Worm (Caenorhabditis elegans) whole organism, early embryonic: ENCODE results near the gene C25G4.8.
"Not testable (repeated sequence)": the region's sequence is repeated elsewhere in the genome, so short reads cannot be mapped to it uniquely, and the experiment has no call there.

ENCODE experiments used
- B0310.2 ChIP-seq: sonication (generic microtip); optimal IDR thresholded peaks from 2 replicates; lab custom pipeline; 2016; ENCODE audit warnings: mild to moderate bottlenecking, missing genetic modification characterization, missing compliant biosample characterization
- F13C5.2 ChIP-seq: sonication (generic microtip); optimal IDR thresholded peaks from 2 replicates; lab custom pipeline; 2017; ENCODE audit warnings: mild to moderate bottlenecking, missing genetic modification characterization, inconsistent platforms, missing compliant biosample characterization
- aly-1 ChIP-seq: sonication (generic microtip); optimal IDR thresholded peaks from 2 replicates; lab custom pipeline; 2016; ENCODE audit warnings: missing genetic modification characterization, missing compliant biosample characterization
- ama-1 ChIP-seq: fragments of 150-350 bp; optimal IDR thresholded peaks from 2 replicates; lab custom pipeline; 2014
- ceh-13 ChIP-seq: fragments of 200-800 bp; sonication (Bioruptor generic); optimal IDR thresholded peaks from 2 replicates; lab custom pipeline; 2018; ENCODE audit warnings: mild to moderate bottlenecking, missing genetic modification characterization, missing compliant biosample characterization
- ceh-36 ChIP-seq: sonication (generic microtip); optimal IDR thresholded peaks from 2 replicates; lab custom pipeline; 2016; ENCODE audit warnings: missing genetic modification characterization, inconsistent platforms, missing compliant biosample characterization
- ets-7 ChIP-seq: sonication (generic microtip); optimal IDR thresholded peaks from 2 replicates; lab custom pipeline; 2016; ENCODE audit warnings: missing genotype, missing genetic modification characterization, missing compliant biosample characterization
- flt-1 ChIP-seq: fragments of 200-800 bp; sonication (Bioruptor generic); IDR thresholded peaks from 2 replicates; pipeline ENCODE4 v1.3.6; 2022; ENCODE audit warnings: missing genetic modification characterization, missing compliant biosample characterization
- hmbx-1 ChIP-seq: sonication (generic microtip); optimal IDR thresholded peaks from 2 replicates; lab custom pipeline; 2016; ENCODE audit warnings: mild to moderate bottlenecking, missing genetic modification characterization, missing compliant biosample characterization
- hmg-4 ChIP-seq: fragments of 200-800 bp; sonication (Bioruptor generic); optimal IDR thresholded peaks from 2 replicates; lab custom pipeline; 2018; ENCODE audit warnings: mild to moderate bottlenecking, missing genetic modification characterization, missing compliant biosample characterization
- hnd-1 ChIP-seq: sonication (generic microtip); optimal IDR thresholded peaks from 2 replicates; lab custom pipeline; 2016; ENCODE audit warnings: missing genetic modification characterization, missing compliant biosample characterization
- pes-1 ChIP-seq: fragments of 200-800 bp; sonication (Bioruptor generic); IDR thresholded peaks from 2 replicates; pipeline ENCODE4 v1.3.6; 2022; ENCODE audit warnings: missing genetic modification reagents, missing genetic modification characterization, missing compliant biosample characterization
- scrt-1 ChIP-seq: fragments of 200-800 bp; sonication (Bioruptor generic); IDR thresholded peaks from 2 replicates; pipeline ENCODE4 v1.3.6; 2022; ENCODE audit warnings: missing genetic modification characterization, missing compliant biosample characterization
- sea-1 ChIP-seq: fragments of 200-800 bp; sonication (Bioruptor generic); conservative IDR thresholded peaks from 2 replicates; pipeline ENCODE4 v1.3.6; 2022; ENCODE audit warnings: missing genetic modification characterization, missing compliant biosample characterization
- tbx-11 ChIP-seq: fragments of 200-800 bp; sonication (Bioruptor generic); IDR thresholded peaks from 2 replicates; pipeline ENCODE4 v1.3.6; 2022; ENCODE audit warnings: missing genetic modification characterization, missing compliant biosample characterization
- tbx-37 ChIP-seq: fragments of 200-800 bp; sonication (Bioruptor generic); conservative IDR thresholded peaks from 2 replicates; pipeline ENCODE4 v1.3.6; 2022; ENCODE audit warnings: missing genetic modification reagents, missing genetic modification characterization, missing compliant biosample characterization
- tra-4 ChIP-seq: sonication (generic microtip); optimal IDR thresholded peaks from 2 replicates; lab custom pipeline; 2017; ENCODE audit warnings: missing genetic modification characterization, missing compliant biosample characterization

C25G4.8 gene

DNA sequence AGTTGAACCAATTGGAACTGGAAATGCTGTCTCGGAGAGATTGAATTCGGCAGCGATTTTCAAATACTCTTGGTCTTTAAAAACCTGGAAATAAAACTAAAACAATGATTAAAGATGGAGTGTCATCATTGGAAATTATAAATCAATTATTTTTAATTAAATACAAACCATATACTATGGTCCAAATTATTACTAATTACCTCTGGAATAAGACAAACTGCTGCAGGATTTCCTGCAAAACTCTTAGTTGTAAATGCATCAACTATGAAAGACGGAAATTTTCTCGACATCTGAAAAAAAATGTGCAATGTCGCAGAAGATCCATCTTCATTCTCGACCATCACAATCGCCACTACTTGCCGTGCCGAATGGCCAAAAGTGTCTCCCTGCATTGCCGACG, 15.4 kb upstream of the C25G4.8 start, which contains the start of gene igdb-1:
igdb-1 (plus strand) TSS at position 301 of the 400 bp plus-strand sequence.
- TF ChIP-seq aly-1; tbx-11; tra-4 (tag; lab: Kevin White, UChicago): not testable (repeated sequence)

DNA sequence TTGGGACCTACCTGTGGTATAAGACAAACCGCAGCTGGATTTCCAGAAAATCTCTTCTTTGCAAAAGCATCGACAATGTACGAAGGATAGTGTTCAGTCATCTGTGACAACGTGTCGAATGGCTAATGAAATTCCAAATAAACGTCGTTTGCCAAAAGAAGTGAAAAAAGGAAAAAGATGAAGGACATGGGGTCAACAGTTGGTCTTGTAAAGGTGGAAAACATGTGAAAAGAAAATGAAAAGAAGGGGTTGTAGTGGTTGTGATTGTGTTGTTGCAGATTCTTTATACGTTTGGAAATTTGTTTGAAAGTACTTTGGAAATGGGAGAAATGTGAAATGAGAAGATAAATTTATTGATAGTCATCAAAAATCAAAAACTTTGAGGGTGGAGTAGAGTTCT, 13.7 kb upstream of the C25G4.8 start, which contains the start of gene T04A11.1:
T04A11.1 (minus strand) TSS at position 101 of the 400 bp plus-strand sequence.
- not testable (repeated sequence) for TF ChIP-seq hmg-4 (GFP tag; lab: Kevin White, UChicago); ceh-36; ama-1 (lab: Kevin White, UChicago)

DNA sequence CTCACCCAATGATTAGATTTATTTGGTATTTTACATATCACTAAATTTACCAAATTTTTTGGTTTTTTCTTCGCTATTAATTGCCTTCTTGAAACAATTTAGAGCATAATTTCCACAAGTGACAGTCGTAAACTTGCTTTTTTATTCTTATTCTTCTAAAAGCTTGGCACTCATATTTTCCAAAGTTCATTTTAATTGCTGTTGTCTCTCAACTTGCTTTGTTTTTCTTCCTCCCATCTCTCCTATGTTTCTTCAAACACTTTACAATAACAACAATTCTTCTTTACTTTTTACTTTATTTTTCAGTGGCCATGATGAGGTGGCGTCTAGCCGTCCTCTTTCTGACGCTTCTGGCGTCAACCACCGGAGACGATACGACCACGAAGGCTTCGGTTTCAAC, 5.1 kb upstream of the C25G4.8 start, which contains the start of gene igdb-2:
igdb-2 (plus strand) TSS at position 301 of the 400 bp plus-strand sequence.
- TF ChIP-seq F13C5.2 (tag; lab: Kevin White, UChicago): no peak
- TF ChIP-seq ama-1 (lab: Kevin White, UChicago): no peak
- no peak for TF ChIP-seq ets-7 (tag; lab: Kevin White, UChicago)
- no peak for TF ChIP-seq pes-1
- TF ChIP-seq ceh-36: no peak
- TF ChIP-seq flt-1 (GFP tag; lab: Robert Waterston, UW): no peak
- no peak for TF ChIP-seq B0310.2 (tag; lab: Kevin White, UChicago)
- no peak for TF ChIP-seq tbx-37
- no peak for TF ChIP-seq ceh-13 (GFP tag; lab: Kevin White, UChicago)
- no peak for TF ChIP-seq sea-1 (GFP tag; lab: Robert Waterston, UW)
- TF ChIP-seq tra-4 (tag; lab: Kevin White, UChicago): no peak
- no peak for TF ChIP-seq hmg-4 (GFP tag; lab: Kevin White, UChicago)
- no peak for TF ChIP-seq tbx-11
- TF ChIP-seq hnd-1 (tag; lab: Kevin White, UChicago): no peak
- no peak for TF ChIP-seq scrt-1 (GFP tag; lab: Robert Waterston, UW)
- no peak for TF ChIP-seq hmbx-1 (tag; lab: Kevin White, UChicago)
- no peak for TF ChIP-seq aly-1

DNA sequence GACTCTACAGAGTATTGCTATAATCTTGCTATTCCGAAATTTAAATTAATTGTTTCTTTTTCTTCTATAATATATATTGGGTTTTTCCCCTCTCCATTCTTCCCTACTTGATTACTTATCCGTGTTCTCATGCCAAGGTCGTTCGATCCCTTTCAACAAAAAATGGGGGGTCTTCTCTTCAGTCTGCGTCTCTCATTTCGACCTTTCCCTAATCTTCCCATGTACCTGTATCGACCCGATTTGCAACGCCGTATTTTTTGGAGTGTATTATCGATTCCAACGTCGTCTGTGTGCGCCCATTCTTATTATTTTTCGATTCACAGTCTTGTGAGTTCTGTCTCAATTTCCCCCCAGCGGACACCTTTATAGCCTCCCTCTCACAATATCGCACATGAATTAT, 4.5 kb upstream of the C25G4.8 start:
- TF ChIP-seq ama-1 (lab: Kevin White, UChicago): no peak
- TF ChIP-seq hmbx-1 (tag; lab: Kevin White, UChicago): no peak

DNA sequence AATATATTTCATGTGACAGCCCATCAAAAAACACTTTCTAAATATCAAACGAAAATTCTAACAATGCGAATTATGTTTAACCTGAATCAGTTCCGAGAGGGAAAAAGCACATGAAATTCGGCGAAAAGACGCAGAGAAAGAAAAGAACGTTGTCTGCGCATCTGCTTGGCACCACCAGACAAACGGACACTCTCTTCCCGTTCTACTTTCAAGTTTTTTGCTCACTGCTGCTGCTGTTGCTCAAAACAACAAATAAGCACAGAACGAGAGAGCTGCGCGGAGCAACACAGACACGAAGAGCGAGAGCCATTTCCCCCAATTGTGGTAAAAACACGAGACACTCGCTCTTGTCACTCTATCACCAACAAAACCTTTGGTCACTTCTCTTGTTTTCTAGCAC, 1.6 kb upstream of the C25G4.8 start:
- TF ChIP-seq hmg-4 (GFP tag; lab: Kevin White, UChicago) (no peak), hmbx-1 (tag; lab: Kevin White, UChicago) (no peak), hnd-1 (tag; lab: Kevin White, UChicago) (no peak), aly-1 (no peak), flt-1 (GFP tag; lab: Robert Waterston, UW) (no peak), F13C5.2 (tag; lab: Kevin White, UChicago) (no peak), tbx-11 (no peak), tra-4 (tag; lab: Kevin White, UChicago) (no peak), sea-1 (GFP tag; lab: Robert Waterston, UW) (no peak)

DNA sequence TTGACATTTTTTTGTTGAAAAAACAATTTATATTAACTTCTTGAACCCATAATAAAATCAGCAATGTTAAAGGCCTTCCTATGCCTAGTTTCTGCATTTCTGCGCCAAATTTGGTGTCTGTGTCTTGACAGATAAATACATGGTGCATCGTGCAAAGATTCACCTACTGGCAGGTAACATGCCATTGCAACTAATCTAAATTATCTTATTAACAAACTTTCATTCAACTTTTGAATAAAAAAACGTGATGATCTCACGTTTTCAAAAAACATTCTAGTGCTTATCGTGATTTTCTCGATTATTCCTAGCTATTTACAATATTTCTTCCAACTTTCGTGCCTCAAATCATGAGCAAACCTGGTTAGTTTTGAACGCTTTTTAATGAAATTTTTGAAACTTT, 6.7 kb downstream of the C25G4.8 start, which contains the start of gene C25G4.7:
C25G4.7 (plus strand) TSS at position 301 of the 400 bp plus-strand sequence.
- TF ChIP-seq hmg-4 (GFP tag; lab: Kevin White, UChicago): no peak
- no peak for TF ChIP-seq F13C5.2 (tag; lab: Kevin White, UChicago)
- TF ChIP-seq tbx-37: no peak

DNA sequence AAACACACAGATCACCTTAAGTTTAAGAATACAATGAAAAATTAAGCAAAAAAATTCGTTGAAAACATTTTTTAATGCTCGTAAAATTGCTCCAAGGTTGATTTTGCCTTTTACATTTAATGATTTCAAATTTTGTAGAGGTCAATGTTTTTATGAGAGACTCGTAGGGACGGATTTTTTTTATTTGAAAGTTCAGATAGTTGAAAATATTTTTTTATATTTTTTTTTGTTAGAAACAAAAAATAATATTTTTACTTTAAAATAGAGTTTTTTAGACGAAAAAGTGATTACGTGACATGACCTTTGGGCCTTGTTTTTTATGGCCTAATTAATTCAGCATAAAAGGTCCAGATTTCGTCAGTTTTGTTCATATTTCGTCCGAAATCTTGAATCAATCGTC, 8.5 kb downstream of the C25G4.8 start, which contains the start of gene smz-1:
smz-1 (plus strand) TSS at position 301 of the 400 bp plus-strand sequence.
- TF ChIP-seq aly-1 (no peak), tbx-11 (no peak), ceh-36 (no peak), hnd-1 (tag; lab: Kevin White, UChicago) (no peak), flt-1 (GFP tag; lab: Robert Waterston, UW) (no peak), tbx-37 (no peak), ama-1 (lab: Kevin White, UChicago) (no peak), ets-7 (tag; lab: Kevin White, UChicago) (no peak), B0310.2 (tag; lab: Kevin White, UChicago) (no peak), pes-1 (no peak), F13C5.2 (tag; lab: Kevin White, UChicago) (no peak), hmg-4 (GFP tag; lab: Kevin White, UChicago) (no peak)

DNA sequence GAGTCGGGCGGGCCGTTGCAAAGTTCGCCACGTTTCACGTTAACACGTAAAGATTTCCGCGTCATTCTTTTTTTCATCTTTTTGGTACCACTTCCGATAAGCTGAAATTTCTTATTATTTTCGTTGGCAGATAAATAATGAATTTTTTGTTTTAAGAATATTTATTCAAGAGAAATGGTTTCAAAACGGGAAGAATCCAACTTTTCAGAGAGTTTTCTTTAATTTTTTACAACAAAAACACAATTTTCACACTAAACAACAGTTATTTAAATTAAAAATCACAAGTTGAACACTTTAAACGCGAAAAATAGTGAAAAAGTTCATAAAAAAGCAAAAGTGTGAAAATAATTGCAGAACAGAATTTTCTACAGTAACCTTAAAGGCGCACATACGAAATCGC, 9.2 kb downstream of the C25G4.8 start, which contains the start of gene spe-44:
spe-44 (minus strand) TSS at position 101 of the 400 bp plus-strand sequence.
- TF ChIP-seq B0310.2 (tag; lab: Kevin White, UChicago): no peak
- TF ChIP-seq scrt-1 (GFP tag; lab: Robert Waterston, UW): no peak
- no peak for TF ChIP-seq ama-1 (lab: Kevin White, UChicago)
- TF ChIP-seq F13C5.2 (tag; lab: Kevin White, UChicago): no peak
- TF ChIP-seq tra-4 (tag; lab: Kevin White, UChicago): no peak

DNA sequence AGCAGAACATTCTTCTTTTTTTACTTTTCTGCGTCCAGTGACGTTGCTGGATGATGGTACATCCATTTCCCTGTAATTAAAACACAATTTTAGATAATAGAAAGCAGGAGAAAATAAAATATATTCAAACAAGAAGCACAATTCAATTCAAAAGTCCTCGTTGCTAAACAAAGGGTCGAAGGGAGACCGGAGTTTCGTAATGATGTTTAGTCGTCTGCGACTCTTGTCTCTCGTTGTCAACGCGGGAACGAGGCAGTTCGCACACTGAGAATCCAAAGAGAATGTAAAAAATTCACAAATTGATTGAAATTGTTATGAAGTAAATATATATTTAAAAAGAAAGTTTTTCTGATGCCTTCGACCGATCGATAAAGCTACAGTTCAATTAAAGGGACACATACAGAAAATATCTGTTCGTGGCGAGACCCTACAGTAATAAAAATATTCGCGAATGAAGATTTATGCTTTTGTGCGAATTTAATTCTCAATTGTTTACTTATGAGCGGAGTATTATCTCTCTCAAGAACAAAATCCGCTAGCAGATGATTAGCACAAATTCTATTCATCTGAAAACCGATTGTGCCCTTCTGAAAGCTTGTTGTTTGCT, 11.9 kb downstream of the C25G4.8 start, which contains the start of gene dpy-26:
dpy-26 (minus strand) TSS at position 111 of the 607 bp plus-strand sequence.
- TF ChIP-seq hmbx-1 (tag; lab: Kevin White, UChicago): no peak
- TF ChIP-seq F13C5.2 (tag; lab: Kevin White, UChicago): peak; percentile 18
